Worm (Caenorhabditis elegans): ENCODE measurements around the gene fbxc-24.

DNA sequence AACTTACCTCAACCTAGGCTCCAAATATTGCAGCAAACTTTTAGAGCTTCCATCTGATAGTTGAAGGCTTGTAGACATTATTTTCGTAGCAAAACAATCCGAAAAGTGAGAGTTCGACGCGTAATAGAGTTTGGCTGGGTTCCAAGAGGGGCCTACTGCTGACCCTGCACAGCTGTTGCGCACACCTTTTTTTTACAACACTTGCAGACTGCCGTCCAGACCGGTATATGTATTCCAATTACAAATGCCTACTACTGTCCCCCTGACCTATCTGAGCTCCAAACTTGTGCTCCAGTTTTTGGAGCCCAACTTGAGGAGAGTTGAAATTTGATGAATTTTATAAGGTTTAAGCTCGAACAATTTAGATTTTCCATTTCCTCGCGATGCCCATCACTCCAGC, at the start of gene fbxc-24, which contains the start of gene fbxc-27:
- TF ChIP-seq lir-3 (tag; optimal IDR thresholded peaks at IDR 0.05; ENCODE audit: poor library complexity) (no peak), nhr-12 (tag; optimal IDR thresholded peaks at IDR 0.05) (no peak)
